Worm (Caenorhabditis elegans) whole organism, L2 larva: ENCODE measurements around the gene srt-69.

Experiments used
- ceh-82 ChIP-seq: fragments of 150-350 bp; optimal IDR thresholded peaks from 2 replicates; lab custom pipeline; 2014; ENCODE audit warnings: missing biosample characterization, missing genetic modification characterization
- dmd-4 ChIP-seq: sonication (generic microtip); optimal IDR thresholded peaks from 2 replicates; lab custom pipeline; 2017; ENCODE audit warnings: missing biosample characterization, missing genetic modification characterization
- fos-1 ChIP-seq: fragments of 150-350 bp; optimal IDR thresholded peaks from 2 replicates; lab custom pipeline; 2014; ENCODE audit warnings: missing biosample characterization, missing genetic modification characterization
- lin-11 ChIP-seq: fragments of 150-350 bp; sonication (generic microtip); optimal IDR thresholded peaks from 2 replicates; lab custom pipeline; 2014; ENCODE audit warnings: missing biosample characterization, missing genetic modification characterization, inconsistent platforms, mixed read lengths
- mab-5 ChIP-seq: fragments of 150-350 bp; optimal IDR thresholded peaks from 2 replicates; lab custom pipeline; 2014; ENCODE audit warnings: missing biosample characterization, missing genetic modification characterization
- mdl-1 ChIP-seq, 2 experiments: fragments of 150-350 bp in 1 of 2; sonication (generic microtip) in 1 of 2; optimal IDR thresholded peaks; 2 replicates each; lab custom pipeline; 2017; ENCODE audit warnings: missing biosample characterization in 2 of 2, missing genetic modification characterization in 2 of 2
- nhr-10 ChIP-seq: sonication (generic microtip); optimal IDR thresholded peaks from 2 replicates; lab custom pipeline; 2017; ENCODE audit warnings: missing biosample characterization, missing genetic modification characterization
- nhr-23 ChIP-seq: fragments of 150-350 bp; optimal IDR thresholded peaks from 2 replicates; lab custom pipeline; 2014; ENCODE audit warnings: missing biosample characterization, missing genetic modification reagents, missing genetic modification characterization
- nhr-237 ChIP-seq: fragments of 150-350 bp; optimal IDR thresholded peaks from 2 replicates; lab custom pipeline; 2014; ENCODE audit warnings: missing biosample characterization, missing genetic modification characterization
- nhr-25 ChIP-seq: fragments of 150-350 bp; sonication (generic microtip); optimal IDR thresholded peaks from 3 replicates; lab custom pipeline; 2014; ENCODE audit warnings: missing biosample characterization, missing genetic modification characterization
- nhr-6 ChIP-seq: fragments of 150-350 bp; optimal IDR thresholded peaks from 2 replicates; lab custom pipeline; 2014; ENCODE audit warnings: missing biosample characterization, missing genetic modification characterization
- peb-1 ChIP-seq: fragments of 150-350 bp; optimal IDR thresholded peaks from 2 replicates; lab custom pipeline; 2014; ENCODE audit warnings: missing biosample characterization, missing genetic modification characterization
- unc-39 ChIP-seq: fragments of 150-350 bp; optimal IDR thresholded peaks from 2 replicates; lab custom pipeline; 2014; ENCODE audit warnings: missing biosample characterization, missing genetic modification characterization
- zag-1 ChIP-seq: fragments of 150-350 bp; optimal IDR thresholded peaks from 2 replicates; lab custom pipeline; 2014; ENCODE audit warnings: missing biosample characterization, missing genetic modification characterization
- ztf-1 ChIP-seq: fragments of 200-800 bp; sonication (Bioruptor generic); conservative IDR thresholded peaks from 2 replicates; pipeline ENCODE4 v1.3.6; 2022; ENCODE audit warnings: missing genetic modification characterization, missing compliant biosample characterization
- ztf-4 ChIP-seq: fragments of 150-350 bp; optimal IDR thresholded peaks from 2 replicates; lab custom pipeline; 2014; ENCODE audit warnings: missing biosample characterization, missing genetic modification characterization

srt-69 gene

DNA sequence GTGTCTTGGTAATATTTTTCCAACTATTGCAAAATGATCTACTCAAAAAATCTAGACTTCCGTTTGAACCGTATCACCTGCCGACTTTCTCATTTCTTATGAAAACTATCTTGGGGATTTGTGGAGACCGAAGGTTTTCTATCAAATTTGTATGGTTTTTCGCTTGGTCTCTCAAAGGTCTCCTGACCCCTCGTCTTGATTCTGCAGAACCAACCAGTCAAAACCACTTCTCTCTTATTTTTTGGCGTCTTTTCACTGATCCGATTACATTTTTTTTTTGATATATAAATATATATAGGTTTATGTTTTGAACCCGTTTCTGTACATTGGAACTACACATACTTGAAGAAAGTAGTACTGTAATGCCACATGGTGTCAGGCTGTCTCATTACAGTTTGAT lies 39.8 kb downstream of the srt-69 start:
- TF ChIP-seq unc-39 = no peak
- no peak for TF ChIP-seq ztf-1 (GFP tag; lab: Robert Waterston, UW)
- TF ChIP-seq ztf-4 (tag; lab: Kevin White, UChicago) = no peak
- no peak for TF ChIP-seq peb-1 (tag; lab: Kevin White, UChicago)
- TF ChIP-seq lin-11 (tag; lab: Kevin White, UChicago) = no peak
- no peak for TF ChIP-seq nhr-6 (tag; lab: Kevin White, UChicago)
- TF ChIP-seq ceh-82 = no peak
- no peak for TF ChIP-seq dmd-4 (tag; lab: Kevin White, UChicago)
- no peak for TF ChIP-seq nhr-25 (tag; lab: Kevin White, UChicago)
- TF ChIP-seq nhr-10 (tag; lab: Kevin White, UChicago) = no peak
- no peak for TF ChIP-seq mab-5 (tag; lab: Kevin White, UChicago)
- no peak for TF ChIP-seq nhr-237 (tag; lab: Kevin White, UChicago)
- TF ChIP-seq nhr-23 (tag; lab: Kevin White, UChicago) = no peak
- no peak for TF ChIP-seq zag-1 (tag; lab: Kevin White, UChicago)

DNA sequence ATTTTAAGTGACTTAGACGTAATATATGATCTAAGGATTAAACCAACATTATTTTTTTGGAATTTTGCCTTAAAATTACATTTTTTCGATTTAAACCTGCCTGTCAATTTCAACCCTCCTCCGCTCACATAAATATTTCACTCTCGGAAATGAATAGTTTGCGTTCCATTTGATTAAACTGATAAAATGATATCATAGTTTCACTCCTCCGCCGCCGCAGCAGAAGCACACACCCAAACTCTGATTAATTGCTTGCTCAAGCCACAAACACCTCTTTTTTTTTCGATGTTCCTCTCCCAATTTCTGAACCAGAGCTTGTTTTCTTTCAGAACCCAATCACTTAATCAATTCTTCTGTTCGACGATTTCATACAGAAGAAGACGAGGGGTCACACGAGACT lies 42.4 kb downstream of the srt-69 start, which contains the start of gene Y49G5B.1:
Gene Y49G5B.1 (plus strand): TSS at position 324 of the 400 bp plus-strand sequence.
- TF ChIP-seq fos-1 = peak; percentile 56
- no peak for TF ChIP-seq mdl-1 (tag; optimal IDR thresholded peaks at IDR 0.05; lab: Kevin White, UChicago)
